Fruit fly (Drosophila melanogaster): Measurements from ENCODE around the gene Cyp6d5.

Gene Cyp6d5

DNA sequence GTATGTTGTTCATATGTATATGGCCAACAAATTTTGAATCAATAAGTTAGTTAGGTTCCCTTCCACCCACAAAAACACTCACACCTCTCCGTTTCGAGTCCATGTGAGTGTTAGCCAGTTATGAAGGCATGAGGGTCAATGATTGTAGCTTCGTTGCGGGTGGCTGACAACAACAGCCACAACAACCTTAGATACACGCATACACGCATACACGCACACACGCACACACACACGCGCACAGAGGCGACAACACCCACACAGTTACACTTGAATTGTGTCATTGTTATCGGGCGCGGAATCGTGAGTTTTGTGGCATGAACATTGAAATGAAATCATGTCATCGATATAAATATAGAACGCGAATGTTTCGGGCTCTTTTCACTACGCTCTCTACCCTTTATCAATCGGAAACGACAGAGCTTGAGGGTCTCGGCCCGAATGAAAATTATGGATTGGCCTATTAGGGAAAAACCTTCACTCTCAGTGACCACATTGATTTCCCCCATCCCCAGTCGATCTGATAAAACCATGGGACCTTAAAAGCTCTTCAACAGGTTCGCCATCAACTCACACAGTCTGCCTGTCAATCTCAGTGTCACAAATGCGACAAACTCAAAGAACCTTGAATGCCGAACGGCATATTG lies 9.5 kb upstream of the Cyp6d5 start (continued):
- TF ChIP-seq phol (tag; optimal IDR thresholded peaks at IDR 0.05): no peak
- TF ChIP-seq CG4424 (GFP tag; optimal IDR thresholded peaks at IDR 0.05): no peak
- TF ChIP-seq CG1603 (tag; optimal IDR thresholded peaks at IDR 0.05): no peak
- TF ChIP-seq Nf-YC (tag; optimal IDR thresholded peaks at IDR 0.05): peak; percentile 20
- 0 out of 2 replicates have a peak, but pooled peaks have one; percentile 36 for TF ChIP-seq Awh (GFP tag; IDR thresholded peaks at IDR 0.05)
- TF ChIP-seq zen (tag; optimal IDR thresholded peaks at IDR 0.05): no peak
- no peak for TF ChIP-seq CG2120 (GFP tag; optimal IDR thresholded peaks at IDR 0.05)
- no peak for TF ChIP-seq BtbVII (GFP tag; optimal IDR thresholded peaks at IDR 0.05)
- TF ChIP-seq cg (GFP tag; optimal IDR thresholded peaks at IDR 0.05): peak; percentile 85
- TF ChIP-seq NFAT (GFP tag; IDR thresholded peaks at IDR 0.05): no peak
- TF ChIP-seq sc (optimal IDR thresholded peaks at IDR 0.05): no peak
- no peak for TF ChIP-seq sc (GFP tag; optimal IDR thresholded peaks at IDR 0.05)
- TF ChIP-seq Dbx (GFP tag; IDR thresholded peaks at IDR 0.05): no peak
- TF ChIP-seq pb (GFP tag; optimal IDR thresholded peaks at IDR 0.05): no peak
- TF ChIP-seq fd102C (GFP tag; optimal IDR thresholded peaks at IDR 0.05): no peak
- TF ChIP-seq CG7928 (GFP tag; optimal IDR thresholded peaks at IDR 0.05): no peak
- TF ChIP-seq Dek (tag; optimal IDR thresholded peaks at IDR 0.05): no peak
- TF ChIP-seq CG34422 (GFP tag; IDR thresholded peaks at IDR 0.05): no peak; the same call in 2 of the 3 replicates
- no peak for TF ChIP-seq bowl (GFP tag; IDR thresholded peaks at IDR 0.05)
- no peak for TF ChIP-seq trh (GFP tag; optimal IDR thresholded peaks at IDR 0.05)
- TF ChIP-seq Mrtf (GFP tag; IDR thresholded peaks at IDR 0.05): no peak
- peak; percentile 5 for TF ChIP-seq dmrt99B (tag; optimal IDR thresholded peaks at IDR 0.05)
- no peak for TF ChIP-seq mld (GFP tag; IDR thresholded peaks at IDR 0.05; ENCODE audit: partially characterized antibody)
- TF ChIP-seq CG8359 (GFP tag; optimal IDR thresholded peaks at IDR 0.05; ENCODE audit: borderline replicate concordance): no peak
- TF ChIP-seq CG17186 (GFP tag; optimal IDR thresholded peaks at IDR 0.05): no peak
- no peak for TF ChIP-seq ara (GFP tag; IDR thresholded peaks at IDR 0.05)
- TF ChIP-seq prd (optimal IDR thresholded peaks at IDR 0.05): no peak
- TF ChIP-seq prd (GFP tag; IDR thresholded peaks at IDR 0.05): no peak
- TF ChIP-seq CG8944 (GFP tag; optimal IDR thresholded peaks at IDR 0.05): no peak
- TF ChIP-seq CG6791 (GFP tag; IDR thresholded peaks at IDR 0.05; ENCODE audit: partially characterized antibody): no peak
- TF ChIP-seq Jarid2 (GFP tag; optimal IDR thresholded peaks at IDR 0.05): no peak
- no peak for TF ChIP-seq HmgD (GFP tag; optimal IDR thresholded peaks at IDR 0.05)
- TF ChIP-seq ssp (GFP tag; IDR thresholded peaks at IDR 0.05): no peak
- no peak for TF ChIP-seq CG12104 (GFP tag; optimal IDR thresholded peaks at IDR 0.05)
- peak; percentile 99 for TF ChIP-seq sug (tag; optimal IDR thresholded peaks at IDR 0.05)
- TF ChIP-seq Hmr (GFP tag; optimal IDR thresholded peaks at IDR 0.05): peak; percentile 28
- TF ChIP-seq fu2 (GFP tag; optimal IDR thresholded peaks at IDR 0.05): no peak
- TF ChIP-seq Sox100B (GFP tag; optimal IDR thresholded peaks at IDR 0.05): no peak
- TF ChIP-seq CG7987 (GFP tag; optimal IDR thresholded peaks at IDR 0.05): no peak
- peak; percentile 69 for TF ChIP-seq CG12769 (tag; optimal IDR thresholded peaks at IDR 0.05)
- TF ChIP-seq nau (GFP tag; optimal IDR thresholded peaks at IDR 0.05): no peak
- no peak for TF ChIP-seq CG4707 (GFP tag; optimal IDR thresholded peaks at IDR 0.05)
- TF ChIP-seq ab (GFP tag; optimal IDR thresholded peaks at IDR 0.05): no peak
- TF ChIP-seq trem (tag; optimal IDR thresholded peaks at IDR 0.05): no peak
- no peak for TF ChIP-seq gsb (GFP tag; IDR thresholded peaks at IDR 0.05)
- TF ChIP-seq fd3F (GFP tag; optimal IDR thresholded peaks at IDR 0.05): no peak
- TF ChIP-seq pita (GFP tag; optimal IDR thresholded peaks at IDR 0.05): no peak
- TF ChIP-seq CG17385 (GFP tag; optimal IDR thresholded peaks at IDR 0.05): no peak
- TF ChIP-seq CG2889 (GFP tag; IDR thresholded peaks at IDR 0.05): no peak
- no peak for TF ChIP-seq hbn (GFP tag; IDR thresholded peaks at IDR 0.05; ENCODE audit: partially characterized antibody)

Measured in whole organism, embryonic.